Worm (Caenorhabditis elegans): Measurements from ENCODE around the gene ndg-4.

ndg-4 gene

ce11 chrIII:4449893-4450579, 17.1 kb downstream of the ndg-4 start, which contains the start of gene ceh-43:
ceh-43 (minus strand) TSS chrIII:4449943.
- TF ChIP-seq hlh-30 (tag; optimal IDR thresholded peaks at IDR 0.05; ENCODE audit: insufficient read depth) (no peak), tbx-7 (tag; optimal IDR thresholded peaks at IDR 0.05) (no peak), nfya-1 (tag; optimal IDR thresholded peaks at IDR 0.05) (no peak)

DNA sequence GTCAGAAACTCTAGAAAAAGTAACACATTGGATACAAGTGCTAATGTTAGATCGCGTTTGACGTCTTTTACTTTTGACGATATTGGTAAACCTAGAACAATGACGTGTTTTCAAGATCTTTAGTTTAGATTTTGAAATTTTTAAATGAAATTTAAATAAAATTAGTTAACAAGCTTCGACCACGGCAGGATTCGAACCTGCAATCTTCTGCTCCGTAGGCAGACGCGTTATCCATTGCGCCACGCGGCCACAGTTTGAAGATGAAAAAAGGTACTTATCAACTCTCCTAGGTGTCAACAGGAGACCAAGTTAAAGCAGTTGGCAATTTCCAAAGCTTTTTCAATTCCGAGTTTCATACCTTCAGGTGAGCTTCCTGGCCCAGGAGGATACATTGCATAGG, 17.8 kb downstream of the ndg-4 start:
- TF ChIP-seq odd-2 (tag; optimal IDR thresholded peaks at IDR 0.05) (no peak), ceh-19 (GFP tag; optimal IDR thresholded peaks at IDR 0.05) (no peak), ceh-34 (tag; optimal IDR thresholded peaks at IDR 0.05) (no peak), T23F11.4 (GFP tag; optimal IDR thresholded peaks at IDR 0.05) (no peak), nhr-11 (tag; optimal IDR thresholded peaks at IDR 0.05) (no peak), ceh-30 (tag; optimal IDR thresholded peaks at IDR 0.05) (no peak), ttx-3 (tag; optimal IDR thresholded peaks at IDR 0.05) (no peak), ceh-45 (GFP tag; IDR thresholded peaks at IDR 0.05) (no peak), lin-11 (tag; optimal IDR thresholded peaks at IDR 0.05) (no peak), ceh-22 (tag; optimal IDR thresholded peaks at IDR 0.05) (no peak), K02D7.2 (tag; optimal IDR thresholded peaks at IDR 0.05) (no peak), pha-2 (tag; optimal IDR thresholded peaks at IDR 0.05) (no peak), dve-1 (tag; optimal IDR thresholded peaks at IDR 0.05) (no peak)

- peak; percentile 53 for TF ChIP-seq unc-55 (GFP tag; optimal IDR thresholded peaks at IDR 0.05)
- TF ChIP-seq pros-1 (tag; optimal IDR thresholded peaks at IDR 0.05), result no peak
Observed at ce11 chrIII:4448029-4448428, 19.1 kb downstream of the ndg-4 start.

DNA sequence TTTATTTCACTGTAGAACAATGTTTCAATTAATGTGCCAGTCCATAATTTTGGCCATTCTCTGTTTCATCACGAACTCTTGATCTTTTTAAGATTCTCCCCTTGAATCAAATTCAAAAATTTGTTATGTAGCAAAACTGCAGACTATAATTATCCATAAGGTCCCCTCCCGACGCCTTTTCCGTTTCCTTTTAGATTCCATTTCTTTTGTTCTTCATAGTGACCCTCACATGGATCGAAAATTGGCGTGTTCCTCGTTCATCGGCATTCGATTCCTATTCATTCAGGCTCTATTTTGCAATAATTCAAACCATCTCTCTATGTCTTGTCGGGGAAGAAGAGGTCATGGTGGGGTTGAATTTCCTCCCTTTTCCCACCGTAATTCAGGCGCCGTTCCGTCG, 22.7 kb downstream of the ndg-4 start:
- no peak for TF ChIP-seq C08G9.2 (tag; optimal IDR thresholded peaks at IDR 0.05)
- TF ChIP-seq odd-2 (tag; optimal IDR thresholded peaks at IDR 0.05), result no peak
- no peak for TF ChIP-seq rnt-1 (tag; optimal IDR thresholded peaks at IDR 0.05)
- TF ChIP-seq sox-2 (GFP tag; IDR thresholded peaks at IDR 0.05), result no peak
- TF ChIP-seq pha-2 (tag; optimal IDR thresholded peaks at IDR 0.05), result no peak
- TF ChIP-seq hlh-15 (tag; optimal IDR thresholded peaks at IDR 0.05), result no peak
- TF ChIP-seq ceh-9 (tag; optimal IDR thresholded peaks at IDR 0.05), result no peak
- TF ChIP-seq fkh-6 (tag; optimal IDR thresholded peaks at IDR 0.05), result no peak
- no peak for TF ChIP-seq sox-4 (tag; optimal IDR thresholded peaks at IDR 0.05)

DNA sequence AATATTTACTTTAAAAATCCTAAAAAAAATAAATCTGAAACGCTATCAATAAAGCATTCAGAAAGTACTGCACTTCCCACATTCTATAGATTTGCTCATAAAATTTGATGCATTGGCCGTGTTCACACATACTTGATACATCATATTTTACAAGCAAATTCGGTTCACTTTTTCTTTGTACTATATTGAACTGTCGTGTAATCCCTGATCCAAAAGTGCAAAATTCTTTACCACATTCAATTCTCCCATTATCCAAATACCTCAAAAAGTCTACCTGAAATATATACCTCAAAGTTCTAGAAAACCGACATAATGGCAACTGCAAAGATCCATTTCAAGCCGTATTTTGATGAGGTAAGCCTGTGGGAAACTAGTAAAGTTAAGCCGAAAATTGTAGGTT, 25.4 kb downstream of the ndg-4 start, which contains the start of gene nex-3:
Gene nex-3 (plus strand): TSS at position 301 of the 400 bp plus-strand sequence.
- no peak for TF ChIP-seq hlh-13 (GFP tag; optimal IDR thresholded peaks at IDR 0.05)
- TF ChIP-seq ceh-18 (tag; optimal IDR thresholded peaks at IDR 0.05), result no peak
- no peak for TF ChIP-seq unc-3 (GFP tag; conservative IDR thresholded peaks at IDR 0.05)
- TF ChIP-seq unc-3 (tag; optimal IDR thresholded peaks at IDR 0.05), result no peak
- no peak for TF ChIP-seq C38D4.7 (GFP tag; optimal IDR thresholded peaks at IDR 0.05)
- no peak for TF ChIP-seq ceh-9 (tag; optimal IDR thresholded peaks at IDR 0.05)
- TF ChIP-seq hlh-8 (tag; optimal IDR thresholded peaks at IDR 0.05), result no peak
- no peak for TF ChIP-seq ceh-6 (GFP tag; optimal IDR thresholded peaks at IDR 0.05)
- TF ChIP-seq T23F11.4 (GFP tag; optimal IDR thresholded peaks at IDR 0.05), result no peak
- TF ChIP-seq C08G9.2 (tag; optimal IDR thresholded peaks at IDR 0.05), result no peak
- no peak for TF ChIP-seq ztf-16 (tag; optimal IDR thresholded peaks at IDR 0.05)
- TF ChIP-seq sdc-2 (tag; optimal IDR thresholded peaks at IDR 0.05), result no peak
- no peak for TF ChIP-seq K09A11.1 (tag; optimal IDR thresholded peaks at IDR 0.05; ENCODE audit: insufficient read depth)
- TF ChIP-seq nhr-11 (tag; optimal IDR thresholded peaks at IDR 0.05), result no peak
- TF ChIP-seq dve-1 (tag; optimal IDR thresholded peaks at IDR 0.05), result no peak
- TF ChIP-seq elt-4 (tag; optimal IDR thresholded peaks at IDR 0.05), result no peak
